Fruit fly (Drosophila melanogaster): ENCODE data around the gene CG7304.

Gene CG7304

DNA sequence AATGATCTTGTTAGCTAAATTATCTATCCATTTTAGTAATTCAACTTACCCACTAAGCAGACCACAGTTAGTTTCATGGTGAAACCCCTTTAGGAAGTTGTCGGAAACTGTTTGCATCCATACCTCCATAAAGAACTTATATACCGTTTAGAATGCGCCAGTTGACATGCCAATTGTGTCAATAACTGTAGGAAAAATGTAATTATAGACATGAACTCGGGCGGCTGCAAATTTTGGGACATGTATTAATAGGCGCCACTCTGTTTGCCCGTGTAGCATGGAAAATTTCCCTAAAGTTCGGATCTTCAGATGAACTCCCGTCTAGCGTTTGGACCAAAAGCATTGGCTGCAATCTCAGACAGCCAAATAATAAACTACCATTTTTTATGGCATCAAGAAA is 23.6 kb upstream of the CG7304 start, which contains the start of gene Eig71Ee:
Gene Eig71Ee (minus strand): TSS at position 101 of the 400 bp plus-strand sequence.
- no peak for TF ChIP-seq bab1 (GFP tag; optimal IDR thresholded peaks at IDR 0.05)
- TF ChIP-seq Clk (GFP tag; optimal IDR thresholded peaks at IDR 0.05), result no peak
- no peak for TF ChIP-seq CG1620 (GFP tag; optimal IDR thresholded peaks at IDR 0.05)
- TF ChIP-seq CG12768 (GFP tag; optimal IDR thresholded peaks at IDR 0.05), result no peak
- TF ChIP-seq CG33017 (tag; optimal IDR thresholded peaks at IDR 0.05), result no peak
- no peak for TF ChIP-seq CG7101 (tag; optimal IDR thresholded peaks at IDR 0.05)
- TF ChIP-seq cic (GFP tag; optimal IDR thresholded peaks at IDR 0.05), result no peak
- TF ChIP-seq CG7045 (GFP tag; optimal IDR thresholded peaks at IDR 0.05), result no peak
- no peak for TF ChIP-seq Hr96 (GFP tag; optimal IDR thresholded peaks at IDR 0.05)
- no peak for TF ChIP-seq toe (GFP tag; optimal IDR thresholded peaks at IDR 0.05)
- TF ChIP-seq CG14711 (tag; optimal IDR thresholded peaks at IDR 0.05), result no peak
- TF ChIP-seq cnc (optimal IDR thresholded peaks at IDR 0.05), result no peak
- TF ChIP-seq pad (GFP tag; optimal IDR thresholded peaks at IDR 0.05), result no peak
- no peak for TF ChIP-seq Crg-1 (GFP tag; optimal IDR thresholded peaks at IDR 0.05)
- no peak for TF ChIP-seq kay (GFP tag; ENCODE audit: borderline replicate concordance)
- TF ChIP-seq tj (GFP tag; optimal IDR thresholded peaks at IDR 0.05), result no peak
- no peak for TF ChIP-seq Mnt (GFP tag; optimal IDR thresholded peaks at IDR 0.05)
- TF ChIP-seq ovo (GFP tag; optimal IDR thresholded peaks at IDR 0.05), result no peak

DNA sequence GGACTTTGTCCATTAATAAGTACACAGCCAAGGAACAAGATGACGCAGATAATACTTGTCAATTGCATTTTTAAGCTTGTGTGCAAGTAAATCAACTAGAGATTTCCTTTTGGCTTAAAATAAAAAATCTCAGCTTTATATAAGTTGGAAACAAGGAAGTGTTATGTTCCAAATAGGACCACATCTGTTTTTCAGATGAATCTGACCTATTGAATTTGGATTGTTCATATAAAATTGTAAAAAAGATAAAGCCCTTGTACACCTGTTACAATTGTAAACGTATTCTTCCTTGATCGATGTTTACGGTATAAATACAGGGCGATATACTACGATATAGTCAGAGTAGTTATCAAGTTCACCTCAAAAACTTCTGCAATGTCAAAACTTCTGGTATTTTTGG is 22.2 kb upstream of the CG7304 start, which contains the start of the genes Eig71Ef and Eig71Eg:
Gene Eig71Ef (minus strand): TSS at position 101 of the 400 bp plus-strand sequence.
Gene Eig71Eg (plus strand): TSS at position 339 of the 400 bp plus-strand sequence.
- TF ChIP-seq tj (GFP tag; optimal IDR thresholded peaks at IDR 0.05) (no peak), ovo (GFP tag; optimal IDR thresholded peaks at IDR 0.05) (no peak), CG14711 (tag; optimal IDR thresholded peaks at IDR 0.05) (no peak), Hr96 (GFP tag; optimal IDR thresholded peaks at IDR 0.05) (no peak), CG7101 (tag; optimal IDR thresholded peaks at IDR 0.05) (no peak), Clk (GFP tag; optimal IDR thresholded peaks at IDR 0.05) (no peak)

DNA sequence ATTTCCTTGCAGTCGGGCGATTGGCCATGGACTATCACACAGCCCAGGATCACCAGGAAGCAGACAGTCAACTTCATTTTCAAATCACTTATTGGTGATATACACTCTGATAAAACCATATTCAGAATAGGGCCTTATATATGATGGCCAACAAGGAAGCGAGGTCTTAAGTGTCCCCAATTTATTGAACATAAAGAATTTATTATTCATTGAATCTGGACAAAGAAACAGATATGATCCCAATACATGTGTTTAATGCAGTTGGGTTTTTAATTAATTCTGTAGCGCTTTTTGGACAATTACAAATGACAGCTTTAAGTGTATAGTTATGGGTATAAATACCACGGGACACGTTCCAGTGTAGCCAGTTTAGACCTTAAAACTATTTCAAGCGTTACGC is 20.2 kb upstream of the CG7304 start, which contains the start of the genes Eig71Eh and Eig71Ei:
Gene Eig71Eh (minus strand): TSS at position 101 of the 400 bp plus-strand sequence.
Gene Eig71Ei (plus strand): TSS at position 367 of the 400 bp plus-strand sequence.
- TF ChIP-seq pad (GFP tag; optimal IDR thresholded peaks at IDR 0.05) (no peak), cic (GFP tag; optimal IDR thresholded peaks at IDR 0.05) (no peak), tj (GFP tag; optimal IDR thresholded peaks at IDR 0.05) (no peak), CG12768 (GFP tag; optimal IDR thresholded peaks at IDR 0.05) (no peak), CG7101 (tag; optimal IDR thresholded peaks at IDR 0.05) (no peak), Hr96 (GFP tag; optimal IDR thresholded peaks at IDR 0.05) (no peak), CG5204 (GFP tag; optimal IDR thresholded peaks at IDR 0.05) (no peak), cnc (optimal IDR thresholded peaks at IDR 0.05) (no peak), CG7045 (GFP tag; optimal IDR thresholded peaks at IDR 0.05) (no peak), CG14711 (tag; optimal IDR thresholded peaks at IDR 0.05) (no peak), CG1620 (GFP tag; optimal IDR thresholded peaks at IDR 0.05) (no peak), Crg-1 (GFP tag; optimal IDR thresholded peaks at IDR 0.05) (no peak), CG33017 (tag; optimal IDR thresholded peaks at IDR 0.05) (no peak), Mnt (GFP tag; optimal IDR thresholded peaks at IDR 0.05) (no peak), toe (GFP tag; optimal IDR thresholded peaks at IDR 0.05) (no peak)

DNA sequence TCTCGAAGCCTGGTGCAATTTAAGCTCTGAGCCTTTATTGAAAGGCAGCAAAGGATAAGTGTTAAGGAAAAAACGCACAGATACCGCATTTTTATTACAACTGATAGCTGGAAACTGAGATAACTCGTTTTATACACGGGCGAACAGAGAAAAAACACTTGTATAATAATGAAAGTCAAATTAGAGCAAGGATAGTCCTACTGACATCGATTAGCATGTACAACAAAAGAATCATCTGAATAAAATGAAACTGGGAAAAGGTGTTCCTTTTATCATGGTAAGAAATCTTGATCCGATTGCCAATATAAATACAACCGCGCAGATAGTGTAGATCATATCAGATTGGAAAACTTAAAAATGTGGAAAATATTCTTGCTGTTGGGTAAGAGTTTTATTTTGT is 18.6 kb upstream of the CG7304 start, which contains the start of the genes Eig71Ej and Eig71Ek:
Gene Eig71Ej (minus strand): TSS at position 101 of the 400 bp plus-strand sequence.
Gene Eig71Ek (plus strand): TSS at position 334 of the 400 bp plus-strand sequence.
- TF ChIP-seq tj (GFP tag; optimal IDR thresholded peaks at IDR 0.05), result no peak
- TF ChIP-seq CG5204 (GFP tag; optimal IDR thresholded peaks at IDR 0.05), result no peak
- no peak for TF ChIP-seq CG12768 (GFP tag; optimal IDR thresholded peaks at IDR 0.05)
- TF ChIP-seq CG7045 (GFP tag; optimal IDR thresholded peaks at IDR 0.05), result no peak
- TF ChIP-seq Clk (GFP tag; optimal IDR thresholded peaks at IDR 0.05), result no peak
- TF ChIP-seq CG1620 (GFP tag; optimal IDR thresholded peaks at IDR 0.05), result no peak
- TF ChIP-seq Mnt (GFP tag; optimal IDR thresholded peaks at IDR 0.05), result no peak
- TF ChIP-seq ovo (GFP tag; optimal IDR thresholded peaks at IDR 0.05), result no peak
- TF ChIP-seq kay (GFP tag; ENCODE audit: borderline replicate concordance), result no peak
- TF ChIP-seq bab1 (GFP tag; optimal IDR thresholded peaks at IDR 0.05), result no peak
- no peak for TF ChIP-seq Hr96 (GFP tag; optimal IDR thresholded peaks at IDR 0.05)
- no peak for TF ChIP-seq CG33017 (tag; optimal IDR thresholded peaks at IDR 0.05)
- no peak for TF ChIP-seq cnc (optimal IDR thresholded peaks at IDR 0.05)
- no peak for TF ChIP-seq Crg-1 (GFP tag; optimal IDR thresholded peaks at IDR 0.05)
- TF ChIP-seq pad (GFP tag; optimal IDR thresholded peaks at IDR 0.05), result no peak
- no peak for TF ChIP-seq toe (GFP tag; optimal IDR thresholded peaks at IDR 0.05)
- TF ChIP-seq CG14711 (tag; optimal IDR thresholded peaks at IDR 0.05), result no peak
- no peak for TF ChIP-seq CG11617 (GFP tag; optimal IDR thresholded peaks at IDR 0.05)
- no peak for TF ChIP-seq CG7101 (tag; optimal IDR thresholded peaks at IDR 0.05)

DNA sequence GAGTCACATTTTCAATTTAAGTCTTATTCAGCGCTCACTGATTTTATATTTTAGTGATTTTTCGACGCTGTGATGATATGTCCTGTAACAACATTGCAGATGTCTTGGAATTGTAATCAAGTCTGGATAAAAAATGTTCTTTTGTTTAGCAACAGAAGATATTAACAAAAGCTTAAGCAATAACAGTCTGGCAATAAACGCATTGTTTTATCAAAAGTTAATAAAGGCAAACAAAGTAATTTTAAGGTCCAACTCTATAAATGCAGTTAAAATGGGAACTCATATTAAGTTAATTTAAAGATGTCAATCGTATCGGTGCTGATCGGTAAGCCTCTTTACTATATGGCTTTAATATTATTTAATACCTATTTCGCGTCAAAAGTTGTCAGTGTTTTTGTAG is 18.0 kb upstream of the CG7304 start, which contains the start of gene CG43082:
Gene CG43082 (plus strand): TSS at position 301 of the 400 bp plus-strand sequence.
- TF ChIP-seq cnc (optimal IDR thresholded peaks at IDR 0.05) (no peak), CG11617 (GFP tag; optimal IDR thresholded peaks at IDR 0.05) (no peak), bab1 (GFP tag; optimal IDR thresholded peaks at IDR 0.05) (no peak), CG12768 (GFP tag; optimal IDR thresholded peaks at IDR 0.05) (no peak)

DNA sequence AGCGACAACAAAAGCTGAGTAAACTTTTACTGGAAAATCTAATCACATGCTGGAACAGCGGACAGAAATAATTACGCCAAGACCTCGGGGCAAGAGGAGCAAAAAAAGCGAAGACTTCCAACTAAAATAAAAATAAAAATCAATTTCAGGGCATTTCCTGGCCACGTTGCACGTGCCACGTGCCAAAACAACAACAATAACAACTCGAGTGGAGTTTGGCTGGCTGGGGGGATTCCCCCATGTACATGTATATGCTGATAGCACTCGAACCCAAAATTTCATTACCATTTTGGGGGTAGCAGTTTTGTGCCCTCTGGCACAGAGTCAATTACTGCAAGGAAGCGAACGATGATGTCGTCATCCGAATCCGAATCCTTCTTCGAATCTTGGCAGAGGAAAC is 17.0 kb upstream of the CG7304 start:
- no peak for TF ChIP-seq bab1 (GFP tag; optimal IDR thresholded peaks at IDR 0.05)
- no peak for TF ChIP-seq CG7045 (GFP tag; optimal IDR thresholded peaks at IDR 0.05)
- TF ChIP-seq CG33017 (tag; optimal IDR thresholded peaks at IDR 0.05), result no peak
- TF ChIP-seq cic (GFP tag; optimal IDR thresholded peaks at IDR 0.05), result no peak
- TF ChIP-seq Clk (GFP tag; optimal IDR thresholded peaks at IDR 0.05), result no peak
- TF ChIP-seq pad (GFP tag; optimal IDR thresholded peaks at IDR 0.05), result no peak
- no peak for TF ChIP-seq tj (GFP tag; optimal IDR thresholded peaks at IDR 0.05)
- no peak for TF ChIP-seq CG1620 (GFP tag; optimal IDR thresholded peaks at IDR 0.05)
- TF ChIP-seq CG12768 (GFP tag; optimal IDR thresholded peaks at IDR 0.05), result no peak
- no peak for TF ChIP-seq Mnt (GFP tag; optimal IDR thresholded peaks at IDR 0.05)
- TF ChIP-seq CG14711 (tag; optimal IDR thresholded peaks at IDR 0.05), result no peak
- no peak for TF ChIP-seq cnc (optimal IDR thresholded peaks at IDR 0.05)
- no peak for TF ChIP-seq Hr96 (GFP tag; optimal IDR thresholded peaks at IDR 0.05)
- TF ChIP-seq CG11617 (GFP tag; optimal IDR thresholded peaks at IDR 0.05), result no peak
- no peak for TF ChIP-seq CG7101 (tag; optimal IDR thresholded peaks at IDR 0.05)
- TF ChIP-seq Crg-1 (GFP tag; optimal IDR thresholded peaks at IDR 0.05), result no peak
- no peak for TF ChIP-seq kay (GFP tag; ENCODE audit: borderline replicate concordance)
- TF ChIP-seq toe (GFP tag; optimal IDR thresholded peaks at IDR 0.05), result no peak
- TF ChIP-seq CG5204 (GFP tag; optimal IDR thresholded peaks at IDR 0.05), result no peak
- no peak for TF ChIP-seq ovo (GFP tag; optimal IDR thresholded peaks at IDR 0.05)

Measured in whole organism, adult.